Worm (Caenorhabditis elegans) whole organism, mixed stage, embryonic: ENCODE results near the gene Y81G3A.4.

Experiments used
- M03D4.4 ChIP-seq: sonication (generic microtip); optimal IDR thresholded peaks from 2 replicates; lab custom pipeline; 2017; ENCODE audit warnings: mild to moderate bottlenecking, missing genetic modification characterization, missing compliant biosample characterization
- bed-3 ChIP-seq: fragments of 200-800 bp; sonication (Bioruptor generic); optimal IDR thresholded peaks from 3 replicates; lab custom pipeline; 2018; ENCODE audit warnings: mild to moderate bottlenecking, missing genetic modification characterization, moderate library complexity, missing compliant biosample characterization
- blmp-1 ChIP-seq: fragments of 150-350 bp; optimal IDR thresholded peaks from 2 replicates; lab custom pipeline; 2014; ENCODE audit warnings: missing biosample characterization, missing genetic modification characterization
- ceh-39 ChIP-seq: fragments of 150-350 bp; optimal IDR thresholded peaks from 2 replicates; lab custom pipeline; 2014; ENCODE audit warnings: missing biosample characterization, missing genetic modification characterization
- ceh-43 ChIP-seq: fragments of 200-800 bp; sonication (Bioruptor generic); optimal IDR thresholded peaks from 2 replicates; lab custom pipeline; 2018; ENCODE audit warnings: mild to moderate bottlenecking, missing genetic modification characterization, moderate library complexity, missing compliant biosample characterization
- ceh-83 ChIP-seq: fragments of 200-800 bp; sonication (Bioruptor generic); optimal IDR thresholded peaks from 2 replicates; lab custom pipeline; 2018; ENCODE audit warnings: mild to moderate bottlenecking, missing genetic modification characterization, missing compliant biosample characterization
- ces-1 ChIP-seq: fragments of 150-350 bp; optimal IDR thresholded peaks from 2 replicates; lab custom pipeline; 2014; ENCODE audit warnings: missing biosample characterization, missing genetic modification reagents, missing genetic modification characterization
- drap-1 ChIP-seq: fragments of 200-800 bp; sonication (Bioruptor generic); optimal IDR thresholded peaks from 3 replicates; lab custom pipeline; 2018; ENCODE audit warnings: mild to moderate bottlenecking, missing genetic modification characterization, missing compliant biosample characterization
- elt-1 ChIP-seq: sonication (generic microtip); optimal IDR thresholded peaks from 2 replicates; lab custom pipeline; 2017; ENCODE audit warnings: missing genetic modification characterization, mild to moderate bottlenecking, missing compliant biosample characterization, antibody characterized with exemption, moderate library complexity, borderline replicate concordance; ENCODE audit not compliant: insufficient read depth
- elt-3 ChIP-seq: fragments of 150-350 bp; optimal IDR thresholded peaks from 2 replicates; lab custom pipeline; 2014; ENCODE audit warnings: missing biosample characterization, missing genetic modification characterization
- flh-1 ChIP-seq: fragments of 200-800 bp; sonication (Bioruptor generic); optimal IDR thresholded peaks from 2 replicates; lab custom pipeline; 2018; ENCODE audit warnings: mild to moderate bottlenecking, missing genetic modification characterization, moderate library complexity, missing compliant biosample characterization
- ham-2 ChIP-seq: fragments of 200-800 bp; sonication (Bioruptor generic); optimal IDR thresholded peaks from 2 replicates; lab custom pipeline; 2018; ENCODE audit warnings: mild to moderate bottlenecking, missing genetic modification characterization, missing compliant biosample characterization
- hlh-1 ChIP-seq: fragments of 150-350 bp; optimal IDR thresholded peaks from 2 replicates; lab custom pipeline; 2014; ENCODE audit warnings: missing biosample characterization, missing genetic modification reagents, missing genetic modification characterization
- lin-13 ChIP-seq: fragments of 150-350 bp; optimal IDR thresholded peaks from 2 replicates; lab custom pipeline; 2014; ENCODE audit warnings: missing biosample characterization, missing genetic modification characterization
- lin-32 ChIP-seq: fragments of 200-800 bp; sonication (Bioruptor generic); optimal IDR thresholded peaks from 2 replicates; lab custom pipeline; 2018; ENCODE audit warnings: mild to moderate bottlenecking, missing genetic modification characterization, missing compliant biosample characterization
- lsy-2 ChIP-seq: fragments of 150-350 bp; optimal IDR thresholded peaks from 2 replicates; lab custom pipeline; 2014; ENCODE audit warnings: missing biosample characterization, missing genetic modification characterization
- mab-5 ChIP-seq: fragments of 150-350 bp; optimal IDR thresholded peaks from 2 replicates; lab custom pipeline; 2014; ENCODE audit warnings: missing biosample characterization, missing genetic modification characterization
- mep-1 ChIP-seq: fragments of 150-350 bp; optimal IDR thresholded peaks from 2 replicates; lab custom pipeline; 2017; ENCODE audit warnings: missing biosample characterization, missing genetic modification reagents, missing genetic modification characterization, inconsistent platforms
- mls-2 ChIP-seq: sonication (generic microtip); optimal IDR thresholded peaks from 2 replicates; lab custom pipeline; 2016; ENCODE audit warnings: mild to moderate bottlenecking, missing genetic modification characterization, moderate library complexity, missing compliant biosample characterization
- nhr-2 ChIP-seq: fragments of 150-350 bp; optimal IDR thresholded peaks from 2 replicates; lab custom pipeline; 2014; ENCODE audit warnings: missing biosample characterization, missing genetic modification characterization
- nhr-237 ChIP-seq: fragments of 150-350 bp; optimal IDR thresholded peaks from 2 replicates; lab custom pipeline; 2014; ENCODE audit warnings: missing biosample characterization, missing genetic modification characterization
- nhr-28 ChIP-seq: fragments of 150-350 bp; optimal IDR thresholded peaks from 2 replicates; lab custom pipeline; 2014; ENCODE audit warnings: missing biosample characterization, missing genetic modification characterization
- pha-4 ChIP-seq: fragments of 150-350 bp; optimal IDR thresholded peaks from 2 replicates; lab custom pipeline; 2018; ENCODE audit warnings: missing biosample characterization, missing genetic modification reagents, missing genetic modification characterization
- sem-2 ChIP-seq: fragments of 200-800 bp; sonication (Bioruptor generic); optimal IDR thresholded peaks from 2 replicates; lab custom pipeline; 2018; ENCODE audit warnings: mild to moderate bottlenecking, missing genetic modification characterization, missing compliant biosample characterization
- snpc-4 ChIP-seq: fragments of 150-350 bp; optimal IDR thresholded peaks from 2 replicates; lab custom pipeline; 2014; ENCODE audit warnings: missing biosample characterization, missing genetic modification characterization
- tbx-8 ChIP-seq: fragments of 200-800 bp; sonication (Bioruptor generic); optimal IDR thresholded peaks from 2 replicates; lab custom pipeline; 2018; ENCODE audit warnings: mild to moderate bottlenecking, missing genetic modification characterization, moderate library complexity, missing compliant biosample characterization
- unc-120 ChIP-seq: sonication (generic microtip); optimal IDR thresholded peaks from 2 replicates; lab custom pipeline; 2017; ENCODE audit warnings: missing genetic modification characterization, missing compliant biosample characterization; ENCODE audit not compliant: poor library complexity, severe bottlenecking
- unc-39 ChIP-seq: fragments of 150-350 bp; optimal IDR thresholded peaks from 2 replicates; lab custom pipeline; 2014; ENCODE audit warnings: missing biosample characterization, missing genetic modification characterization
- unc-62 ChIP-seq: fragments of 150-350 bp; optimal IDR thresholded peaks from 2 replicates; lab custom pipeline; 2014; ENCODE audit warnings: missing biosample characterization, missing genetic modification reagents, missing genetic modification characterization
- zip-8 ChIP-seq: fragments of 150-350 bp; optimal IDR thresholded peaks from 2 replicates; lab custom pipeline; 2014; ENCODE audit warnings: missing biosample characterization, missing genetic modification characterization
- ztf-11 ChIP-seq: fragments of 150-350 bp; optimal IDR thresholded peaks from 2 replicates; lab custom pipeline; 2014; ENCODE audit warnings: missing biosample characterization, missing genetic modification characterization

Gene Y81G3A.4

DNA sequence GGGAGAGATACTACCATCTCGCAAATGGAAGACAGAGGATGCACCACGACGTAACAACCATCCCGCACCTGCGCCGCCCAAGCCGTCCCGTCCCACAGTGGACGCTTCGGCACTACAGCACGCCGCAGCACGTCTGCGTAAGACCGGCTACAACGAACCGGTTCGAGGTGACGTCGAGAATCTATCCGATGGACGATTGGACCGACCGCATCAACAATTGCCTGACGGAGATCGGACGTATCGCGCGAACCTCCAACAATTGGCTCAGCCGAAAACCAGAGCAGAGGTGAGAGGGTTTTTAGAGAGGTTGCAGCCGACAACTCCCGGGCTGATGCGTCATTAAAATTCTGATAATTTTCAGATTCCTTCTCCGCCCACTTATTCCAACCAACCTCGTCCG, 32.0 kb upstream of the Y81G3A.4 start:
- TF ChIP-seq flh-1 (GFP tag; lab: Kevin White, UChicago) = no peak
- TF ChIP-seq ces-1 (GFP tag; lab: Kevin White, UChicago) = no peak
- no peak for TF ChIP-seq nhr-2 (tag; lab: Kevin White, UChicago)
- no peak for TF ChIP-seq blmp-1
- no peak for TF ChIP-seq zip-8
- TF ChIP-seq ceh-39 (tag; lab: Kevin White, UChicago) = no peak
- TF ChIP-seq unc-62 (GFP tag; lab: Kevin White, UChicago) = no peak
- TF ChIP-seq drap-1 = no peak
- no peak for TF ChIP-seq mls-2
- no peak for TF ChIP-seq lin-13
- no peak for TF ChIP-seq nhr-237
- no peak for TF ChIP-seq pha-4
- no peak for TF ChIP-seq elt-3 (tag; lab: Kevin White, UChicago)
- TF ChIP-seq ham-2 (GFP tag; lab: Kevin White, UChicago) = no peak
- no peak for TF ChIP-seq mep-1 (tag; lab: Kevin White, UChicago)
- TF ChIP-seq tbx-8 (GFP tag; lab: Kevin White, UChicago) = no peak
- TF ChIP-seq unc-120 = no peak

ce11 chrII:13065251-13065650, 26.0 kb upstream of the Y81G3A.4 start:
- no peak for TF ChIP-seq elt-3 (tag; lab: Kevin White, UChicago)

DNA sequence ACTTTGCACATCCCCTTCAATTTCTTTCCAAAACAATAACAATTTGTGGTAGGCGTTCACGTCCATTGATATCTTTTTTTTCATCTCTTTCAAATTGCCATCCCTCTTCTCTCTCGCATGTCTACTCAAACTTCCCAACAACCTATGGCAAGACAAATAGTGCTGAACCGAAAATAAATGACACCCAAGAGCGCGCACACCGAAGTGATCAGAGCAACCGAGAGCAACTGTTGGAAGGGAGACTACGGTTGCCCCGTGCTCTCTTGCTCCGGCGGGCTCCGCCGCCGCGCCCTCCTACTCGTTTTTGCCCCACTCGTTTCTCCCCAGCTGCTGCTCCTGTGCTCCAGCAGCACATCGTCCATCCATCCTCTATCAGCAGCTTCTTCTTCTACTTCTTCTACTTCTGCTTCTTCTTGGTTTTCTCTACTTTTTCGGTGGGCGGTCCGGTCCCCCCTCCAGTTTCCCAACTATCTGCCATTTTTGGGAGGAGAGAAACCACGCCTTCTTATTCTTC, 24.4 kb upstream of the Y81G3A.4 start:
- peak; percentile 68 for TF ChIP-seq hlh-1 (tag; lab: Kevin White, UChicago)
- no peak for TF ChIP-seq elt-1
- no peak for TF ChIP-seq nhr-2 (tag; lab: Kevin White, UChicago)
- no peak for TF ChIP-seq ztf-11 (tag; lab: Kevin White, UChicago)
- TF ChIP-seq zip-8 = no peak
- no peak for TF ChIP-seq ham-2 (GFP tag; lab: Kevin White, UChicago)
- no peak for TF ChIP-seq ceh-43
- TF ChIP-seq unc-39 (tag; lab: Kevin White, UChicago) = no peak

- TF ChIP-seq unc-62 (GFP tag; lab: Kevin White, UChicago) = no peak
- TF ChIP-seq lsy-2 (tag; lab: Kevin White, UChicago) = no peak
- TF ChIP-seq ceh-39 (tag; lab: Kevin White, UChicago) = no peak
- TF ChIP-seq drap-1 = no peak
- TF ChIP-seq zip-8 = no peak
- TF ChIP-seq mep-1 (tag; lab: Kevin White, UChicago) = no peak
- no peak for TF ChIP-seq pha-4
- TF ChIP-seq mab-5 (tag; lab: Kevin White, UChicago) = no peak
- no peak for TF ChIP-seq ceh-83
- no peak for TF ChIP-seq nhr-2 (tag; lab: Kevin White, UChicago)
- no peak for TF ChIP-seq ceh-43
- no peak for TF ChIP-seq sem-2 (GFP tag; lab: Kevin White, UChicago)
- TF ChIP-seq ham-2 (GFP tag; lab: Kevin White, UChicago) = no peak
- no peak for TF ChIP-seq lin-32 (GFP tag; lab: Kevin White, UChicago)
- TF ChIP-seq elt-1 = no peak
- no peak for TF ChIP-seq unc-39 (tag; lab: Kevin White, UChicago)
- TF ChIP-seq unc-120 = no peak
- no peak for TF ChIP-seq nhr-237
- no peak for TF ChIP-seq bed-3 (GFP tag; lab: Kevin White, UChicago)
- no peak for TF ChIP-seq ztf-11 (tag; lab: Kevin White, UChicago)
Measured at ce11 chrII:13073102-13073501, 18.1 kb upstream of the Y81G3A.4 start, which contains the start of gene F42G4.5. Gene F42G4.5 (plus strand): TSS chrII:13073480.

DNA sequence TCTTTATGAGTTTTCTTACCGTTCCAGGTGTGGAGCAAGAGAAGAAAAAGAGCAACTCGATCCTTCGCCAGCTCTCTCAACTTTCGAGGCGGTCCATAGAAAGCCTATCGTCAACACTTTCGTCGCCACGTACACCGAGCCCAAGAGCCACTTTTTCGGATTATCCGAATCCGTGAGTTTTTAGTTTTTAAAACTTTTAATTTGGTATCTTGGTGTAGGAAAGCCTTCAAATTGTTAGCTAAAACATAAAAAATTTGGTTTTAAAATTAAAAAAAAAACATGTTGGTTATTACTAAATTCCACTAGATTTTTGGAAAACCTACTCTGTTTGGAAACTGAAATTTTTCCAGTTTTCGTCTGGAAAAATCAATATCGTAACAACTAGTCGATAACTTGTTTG, 17.5 kb upstream of the Y81G3A.4 start:
- TF ChIP-seq hlh-1 (tag; lab: Kevin White, UChicago) (no peak), M03D4.4 (no peak), ceh-43 (no peak), snpc-4 (tag; lab: Kevin White, UChicago) (no peak), sem-2 (GFP tag; lab: Kevin White, UChicago) (no peak), blmp-1 (no peak), nhr-28 (no peak), unc-62 (GFP tag; lab: Kevin White, UChicago) (no peak), unc-39 (tag; lab: Kevin White, UChicago) (no peak), unc-120 (no peak), elt-1 (no peak), pha-4 (no peak), zip-8 (no peak), elt-3 (tag; lab: Kevin White, UChicago) (no peak), lin-32 (GFP tag; lab: Kevin White, UChicago) (no peak), drap-1 (no peak), ztf-11 (tag; lab: Kevin White, UChicago) (no peak)
